Fruit fly (Drosophila melanogaster) whole organism: ENCODE data around the gene MED7.

Experiments
- Dll ChIP-seq: fragments of >200 bp; optimal IDR thresholded peaks from 2 replicates; lab custom pipeline; 2017
- EcR ChIP-seq, 2 experiments: fragments of >200 bp; optimal IDR thresholded peaks; 2 replicates each; lab custom pipeline; 2017; ENCODE audit warnings: missing biosample characterization in 2 of 2, missing genetic modification characterization in 2 of 2, missing genetic modification reagents in 2 of 2
- pan ChIP-seq: fragments of >200 bp; optimal IDR thresholded peaks from 2 replicates; lab custom pipeline; 2017
- psq ChIP-seq: fragments of >200 bp; optimal IDR thresholded peaks from 2 replicates; lab custom pipeline; 2017
- usp ChIP-seq: fragments of >200 bp; optimal IDR thresholded peaks from 2 replicates; lab custom pipeline; 2017; ENCODE audit warnings: missing biosample characterization, missing genetic modification characterization, mixed read lengths

DNA sequence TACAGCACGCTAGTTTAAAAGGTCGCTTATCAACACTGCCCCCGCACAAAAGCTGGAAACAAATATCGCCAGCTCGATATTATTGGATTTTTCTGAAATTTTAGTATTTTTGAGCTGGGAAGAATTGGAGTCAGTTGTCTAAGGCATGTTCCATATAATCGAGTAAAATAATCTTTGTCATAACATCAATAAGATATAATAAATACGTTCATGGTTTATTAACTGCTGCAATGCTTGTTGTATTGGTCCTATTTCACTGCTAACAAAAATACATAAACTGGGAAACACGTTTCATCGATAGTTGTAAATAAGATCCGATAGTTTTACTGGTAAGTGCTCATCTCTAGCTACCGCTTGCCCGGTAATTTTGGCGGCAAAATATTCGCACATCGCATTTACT is 27.4 kb upstream of the MED7 start, which contains the start of the genes Art1 and Mcm5:
- no peak for TF ChIP-seq usp (GFP tag; lab: Kevin White, UChicago)
- no peak for TF ChIP-seq psq
- TF ChIP-seq EcR (GFP tag; optimal IDR thresholded peaks at IDR 0.05; lab: Kevin White, UChicago), result no peak
- no peak for TF ChIP-seq Dll (lab: Kevin White, UChicago)
- no peak for TF ChIP-seq pan (lab: Kevin White, UChicago)
